Worm (Caenorhabditis elegans): ENCODE measurements around the gene age-1.

DNA sequence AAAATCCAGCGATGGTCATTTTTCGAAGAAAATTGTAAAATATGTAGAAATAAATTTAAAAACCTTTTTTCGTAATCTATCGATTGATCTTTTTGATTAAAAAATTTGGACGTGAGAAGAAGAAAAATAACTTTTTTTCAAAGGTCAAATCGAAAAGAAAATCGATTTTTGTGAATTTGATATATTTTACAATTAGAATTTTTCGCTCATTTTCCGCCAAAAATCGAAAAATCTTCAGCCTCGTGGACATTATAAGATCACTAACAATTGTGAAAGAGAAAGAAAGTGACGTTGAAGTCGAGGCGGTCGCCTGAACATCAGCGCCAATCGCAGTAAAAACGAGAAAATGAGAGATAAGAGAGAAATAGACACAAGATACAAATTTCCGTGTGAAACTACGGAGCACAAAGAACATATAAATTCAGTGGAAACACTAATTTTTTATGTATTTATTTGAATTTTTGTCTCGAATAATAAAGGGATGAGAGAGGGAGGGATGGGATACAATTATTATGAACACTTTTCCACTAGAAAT lies 57.2 kb downstream of the age-1 start, which contains the start of gene cisd-1:
- TF ChIP-seq flt-1 (GFP tag; IDR thresholded peaks at IDR 0.05) (no peak), klf-2 (GFP tag; conservative IDR thresholded peaks at IDR 0.05) (no peak), cog-1 (tag; optimal IDR thresholded peaks at IDR 0.05) (no peak), T22C8.4 (GFP tag; IDR thresholded peaks at IDR 0.05) (no peak), ref-1 (GFP tag; conservative IDR thresholded peaks at IDR 0.05) (no peak), med-1 (GFP tag; optimal IDR thresholded peaks at IDR 0.05; ENCODE audit: insufficient read depth) (no peak), ztf-29 (GFP tag; IDR thresholded peaks at IDR 0.05) (no peak)

All from whole organism, midembryonic.